Fruit fly (Drosophila melanogaster): ENCODE measurements around the gene tld.

- TF ChIP-seq psq (optimal IDR thresholded peaks at IDR 0.05) (no peak), Dll (optimal IDR thresholded peaks at IDR 0.05) (no peak), pan (optimal IDR thresholded peaks at IDR 0.05) (no peak)
Observed at dm6 chr3R:24773016-24773415, 23.5 kb downstream of the tld start.

Measured in whole organism.